Fruit fly (Drosophila melanogaster): ENCODE measurements around the gene ValRS-m.

- TF ChIP-seq CG16815 (GFP tag; optimal IDR thresholded peaks at IDR 0.05) (no peak), sisA (GFP tag; IDR thresholded peaks at IDR 0.05) (no peak)
Measured at dm6 chr3L:8912332-8912731, 52.2 kb downstream of the ValRS-m start, which contains the start of the genes Tsp66E and mfr.

Measured in whole organism, embryonic.